Worm (Caenorhabditis elegans) whole organism, L4/young adult: ENCODE results near the gene ifc-2.

Experiments used
- W03F9.2 ChIP-seq: fragments of 150-350 bp; optimal IDR thresholded peaks from 2 replicates; lab custom pipeline; 2014; ENCODE audit warnings: missing biosample characterization, missing genetic modification characterization
- dao-5 ChIP-seq: sonication (generic microtip); optimal IDR thresholded peaks from 2 replicates; lab custom pipeline; 2016; ENCODE audit warnings: missing genotype, missing genetic modification characterization, moderate library complexity, missing compliant biosample characterization
- him-1 ChIP-seq: sonication (generic microtip); optimal IDR thresholded peaks from 2 replicates; lab custom pipeline; 2016; ENCODE audit warnings: missing genotype, missing genetic modification reagents, missing genetic modification characterization, missing compliant biosample characterization

- TF ChIP-seq him-1 (peak; percentile 75), dao-5 (tag; lab: Kevin White, UChicago) (no peak), W03F9.2 (peak; percentile 59)
Measured at ce11 chrX:593245-593733, 61.4 kb downstream of the ifc-2 start.
